Fruit fly (Drosophila melanogaster) whole organism, prepupa: ENCODE measurements around the gene CG6345.

Source experiments
- Blimp-1 ChIP-seq: fragments of 200-800 bp; sonication (Bioruptor generic); optimal IDR thresholded peaks from 3 replicates; lab custom pipeline; 2017; ENCODE audit warnings: missing biosample characterization, missing genetic modification characterization, mild to moderate bottlenecking, moderate library complexity, missing genetic modification reagents
- CG1621 ChIP-seq: fragments of 200-800 bp; sonication (Bioruptor generic); optimal IDR thresholded peaks from 3 replicates; lab custom pipeline; 2018; ENCODE audit warnings: missing biosample characterization, mild to moderate bottlenecking, missing genetic modification characterization
- CG3032 ChIP-seq: fragments of 200-800 bp; optimal IDR thresholded peaks from 2 replicates; lab custom pipeline; 2019; ENCODE audit warnings: missing biosample characterization, mild to moderate bottlenecking, missing genetic modification characterization, moderate library complexity
- CG6276 ChIP-seq: fragments of 200-800 bp; sonication (Bioruptor generic); optimal IDR thresholded peaks from 2 replicates; lab custom pipeline; 2017; ENCODE audit warnings: missing biosample characterization, mild to moderate bottlenecking, missing genetic modification characterization
- Hr38 ChIP-seq: sonication (Bioruptor generic); optimal IDR thresholded peaks from 2 replicates; lab custom pipeline; 2016; ENCODE audit warnings: missing biosample characterization, missing genetic modification characterization
- Hr4 ChIP-seq: fragments of 200-800 bp; sonication (Bioruptor generic); optimal IDR thresholded peaks from 3 replicates; lab custom pipeline; 2016; ENCODE audit warnings: missing biosample characterization, missing genetic modification characterization
- cyc ChIP-seq: fragments of 200-800 bp; sonication (Bioruptor generic); optimal IDR thresholded peaks from 3 replicates; lab custom pipeline; 2016; ENCODE audit warnings: missing biosample characterization, missing genetic modification characterization
- svp ChIP-seq: fragments of 200-800 bp; sonication (Bioruptor generic); peaks from one replicate; lab custom pipeline; 2016; ENCODE audit warnings: missing biosample characterization, missing genetic modification characterization

DNA sequence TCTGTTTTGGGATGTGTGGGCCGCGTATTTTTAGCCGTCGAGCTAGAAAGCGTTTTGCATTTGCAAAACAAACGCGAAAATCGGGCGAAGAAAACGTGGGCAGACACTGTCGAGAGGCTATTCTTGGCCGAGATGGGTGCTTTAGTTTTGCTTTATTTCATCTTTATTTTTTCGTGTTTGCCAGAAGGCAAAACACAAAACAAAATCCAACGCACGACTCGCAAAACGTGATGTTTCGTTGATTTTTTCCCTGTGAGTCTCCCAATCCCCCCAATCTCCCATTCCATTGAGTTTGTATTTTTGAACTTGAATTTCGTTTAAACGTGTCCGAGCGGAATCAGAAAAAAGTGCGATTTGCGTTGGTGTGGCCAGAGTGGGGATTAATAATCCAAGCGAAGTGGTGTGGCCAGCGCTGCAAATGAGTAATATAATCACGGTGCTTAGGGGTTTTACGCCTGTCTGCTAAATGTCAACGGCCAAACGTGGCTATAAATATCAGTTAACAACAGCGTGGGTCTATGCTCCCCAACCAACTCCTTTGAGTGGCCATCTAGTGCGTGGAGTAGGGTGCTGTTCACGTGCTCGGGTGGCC is 25.9 kb downstream of the CG6345 start:
- no peak for TF ChIP-seq Blimp-1 (GFP tag; lab: Kevin White, UChicago)
- TF ChIP-seq Hr4 = no peak
- TF ChIP-seq CG1621 = peak; percentile 46
- no peak for TF ChIP-seq cyc (GFP tag; lab: Kevin White, UChicago)
- TF ChIP-seq CG6276 (GFP tag; lab: Kevin White, UChicago) = peak; percentile 57
- TF ChIP-seq svp (GFP tag; lab: Kevin White, UChicago) = no peak
- TF ChIP-seq CG3032 (tag; lab: Kevin White, UChicago) = no peak
- TF ChIP-seq Hr38 = no peak
